Worm (Caenorhabditis elegans) whole organism, L2 larva: ENCODE data around the gene F44A2.7.

ENCODE experiments used
- F13H6.1 ChIP-seq: sonication (generic microtip); optimal IDR thresholded peaks from 2 replicates; lab custom pipeline; 2016; ENCODE audit warnings: missing genetic modification characterization, missing compliant biosample characterization
- R02D3.7 ChIP-seq: fragments of 150-350 bp; optimal IDR thresholded peaks from 2 replicates; lab custom pipeline; 2014; ENCODE audit warnings: missing biosample characterization, missing genetic modification characterization
- alr-1 ChIP-seq: fragments of 150-350 bp; optimal IDR thresholded peaks from 2 replicates; lab custom pipeline; 2014; ENCODE audit warnings: missing biosample characterization, missing genetic modification characterization
- aly-2 ChIP-seq: fragments of 150-350 bp; optimal IDR thresholded peaks from 2 replicates; lab custom pipeline; 2014; ENCODE audit warnings: missing biosample characterization, missing genetic modification characterization
- ama-1 ChIP-seq: fragments of 150-350 bp; optimal IDR thresholded peaks from 2 replicates; lab custom pipeline; 2018; ENCODE audit warnings: inconsistent platforms
- ceh-82 ChIP-seq: fragments of 150-350 bp; optimal IDR thresholded peaks from 2 replicates; lab custom pipeline; 2014; ENCODE audit warnings: missing biosample characterization, missing genetic modification characterization
- crh-2 ChIP-seq: sonication (generic microtip); optimal IDR thresholded peaks from 2 replicates; lab custom pipeline; 2017; ENCODE audit warnings: missing biosample characterization, missing genetic modification characterization
- dmd-4 ChIP-seq: sonication (generic microtip); optimal IDR thresholded peaks from 2 replicates; lab custom pipeline; 2017; ENCODE audit warnings: missing biosample characterization, missing genetic modification characterization
- elt-1 ChIP-seq: fragments of 150-350 bp; optimal IDR thresholded peaks from 2 replicates; lab custom pipeline; 2014; ENCODE audit warnings: missing biosample characterization, missing genetic modification characterization
- elt-3 ChIP-seq: sonication (generic microtip); optimal IDR thresholded peaks from 2 replicates; lab custom pipeline; 2017; ENCODE audit warnings: missing biosample characterization, missing genetic modification characterization
- fos-1 ChIP-seq: fragments of 150-350 bp; optimal IDR thresholded peaks from 2 replicates; lab custom pipeline; 2014; ENCODE audit warnings: missing biosample characterization, missing genetic modification characterization
- gmeb-1 ChIP-seq: fragments of 150-350 bp; optimal IDR thresholded peaks from 2 replicates; lab custom pipeline; 2014; ENCODE audit warnings: missing biosample characterization, missing genetic modification characterization
- lin-11 ChIP-seq: fragments of 150-350 bp; sonication (generic microtip); optimal IDR thresholded peaks from 2 replicates; lab custom pipeline; 2014; ENCODE audit warnings: missing biosample characterization, missing genetic modification characterization, inconsistent platforms, mixed read lengths
- lin-13 ChIP-seq: fragments of 150-350 bp; optimal IDR thresholded peaks from 2 replicates; lab custom pipeline; 2014; ENCODE audit warnings: missing biosample characterization, missing genetic modification reagents, missing genetic modification characterization
- mab-5 ChIP-seq: fragments of 150-350 bp; optimal IDR thresholded peaks from 2 replicates; lab custom pipeline; 2014; ENCODE audit warnings: missing biosample characterization, missing genetic modification characterization
- mbf-1 ChIP-seq: sonication (generic microtip); optimal IDR thresholded peaks from 2 replicates; lab custom pipeline; 2017; ENCODE audit warnings: missing biosample characterization, missing genetic modification characterization
- mdl-1 ChIP-seq, 2 experiments: fragments of 150-350 bp in 1 of 2; sonication (generic microtip) in 1 of 2; optimal IDR thresholded peaks; 2 replicates each; lab custom pipeline; 2017; ENCODE audit warnings: missing biosample characterization in 2 of 2, missing genetic modification characterization in 2 of 2
- nhr-11 ChIP-seq: fragments of 150-350 bp; optimal IDR thresholded peaks from 2 replicates; lab custom pipeline; 2014; ENCODE audit warnings: missing biosample characterization, missing genetic modification characterization
- nhr-12 ChIP-seq: fragments of 150-350 bp; optimal IDR thresholded peaks from 2 replicates; lab custom pipeline; 2014; ENCODE audit warnings: missing biosample characterization, missing genetic modification characterization
- nhr-129 ChIP-seq: fragments of 150-350 bp; optimal IDR thresholded peaks from 2 replicates; lab custom pipeline; 2014; ENCODE audit warnings: missing biosample characterization, missing genetic modification characterization
- nhr-21 ChIP-seq: fragments of 150-350 bp; optimal IDR thresholded peaks from 2 replicates; lab custom pipeline; 2014; ENCODE audit warnings: missing biosample characterization, missing genetic modification characterization
- nhr-23 ChIP-seq: fragments of 150-350 bp; optimal IDR thresholded peaks from 2 replicates; lab custom pipeline; 2014; ENCODE audit warnings: missing biosample characterization, missing genetic modification reagents, missing genetic modification characterization
- nhr-237 ChIP-seq: fragments of 150-350 bp; optimal IDR thresholded peaks from 2 replicates; lab custom pipeline; 2014; ENCODE audit warnings: missing biosample characterization, missing genetic modification characterization
- nhr-25 ChIP-seq: fragments of 150-350 bp; sonication (generic microtip); optimal IDR thresholded peaks from 3 replicates; lab custom pipeline; 2014; ENCODE audit warnings: missing biosample characterization, missing genetic modification characterization
- nhr-6 ChIP-seq: fragments of 150-350 bp; optimal IDR thresholded peaks from 2 replicates; lab custom pipeline; 2014; ENCODE audit warnings: missing biosample characterization, missing genetic modification characterization
- nhr-77 ChIP-seq: fragments of 150-350 bp; optimal IDR thresholded peaks from 2 replicates; lab custom pipeline; 2014; ENCODE audit warnings: missing biosample characterization, missing genetic modification characterization
- peb-1 ChIP-seq: fragments of 150-350 bp; optimal IDR thresholded peaks from 2 replicates; lab custom pipeline; 2014; ENCODE audit warnings: missing biosample characterization, missing genetic modification characterization
- sem-4 ChIP-seq: fragments of 150-350 bp; optimal IDR thresholded peaks from 2 replicates; lab custom pipeline; 2014; ENCODE audit warnings: missing biosample characterization, missing genetic modification reagents, missing genetic modification characterization
- sma-3 ChIP-seq: sonication (generic microtip); optimal IDR thresholded peaks from 2 replicates; lab custom pipeline; 2016; ENCODE audit warnings: missing genetic modification reagents, missing genetic modification characterization, missing compliant biosample characterization
- sma-9 ChIP-seq, 2 experiments: fragments of 150-350 bp in 1 of 2; sonication (generic microtip) in 1 of 2; optimal IDR thresholded peaks; 2 replicates each; lab custom pipeline; 2014 to 2016; ENCODE audit warnings: missing genetic modification characterization in 2 of 2, mild to moderate bottlenecking in 1 of 2, missing biosample characterization in 1 of 2, missing compliant biosample characterization in 1 of 2, missing genetic modification reagents in 1 of 2, moderate library complexity in 1 of 2
- unc-55 ChIP-seq: fragments of 150-350 bp; sonication (generic microtip); optimal IDR thresholded peaks from 3 replicates; lab custom pipeline; 2014; ENCODE audit warnings: missing biosample characterization, missing genetic modification reagents, missing genetic modification characterization
- ztf-1 ChIP-seq: fragments of 200-800 bp; sonication (Bioruptor generic); conservative IDR thresholded peaks from 2 replicates; pipeline ENCODE4 v1.3.6; 2022; ENCODE audit warnings: missing genetic modification characterization, missing compliant biosample characterization
- ztf-11 ChIP-seq: sonication (generic microtip); optimal IDR thresholded peaks from 2 replicates; lab custom pipeline; 2017; ENCODE audit warnings: missing biosample characterization, missing genetic modification characterization
- ztf-4 ChIP-seq: fragments of 150-350 bp; optimal IDR thresholded peaks from 2 replicates; lab custom pipeline; 2014; ENCODE audit warnings: missing biosample characterization, missing genetic modification characterization

Gene F44A2.7

ce11 chrV:9274127-9275042, 46.9 kb upstream of the F44A2.7 start:
- peak; percentile 22 for TF ChIP-seq nhr-129 (tag; lab: Kevin White, UChicago)
- no peak for TF ChIP-seq ama-1 (lab: Kevin White, UChicago)
- TF ChIP-seq mab-5 (tag; lab: Kevin White, UChicago), result peak; percentile 27
- TF ChIP-seq mbf-1 (tag; lab: Kevin White, UChicago), result no peak
- peak; percentile 15 for TF ChIP-seq elt-1
- no peak for TF ChIP-seq nhr-237 (tag; lab: Kevin White, UChicago)
- TF ChIP-seq mdl-1 (tag; optimal IDR thresholded peaks at IDR 0.05; lab: Kevin White, UChicago), result peak in 1 of 2 experiments; percentile 2
- peak; percentile 36 for TF ChIP-seq sma-3 (GFP tag; lab: Kevin White, UChicago)
- TF ChIP-seq nhr-6 (tag; lab: Kevin White, UChicago), result peak; percentile 17
- peak; percentile 69 for TF ChIP-seq sma-9 (GFP tag; optimal IDR thresholded peaks at IDR 0.05; lab: Kevin White, UChicago)
- TF ChIP-seq sma-9 (tag; optimal IDR thresholded peaks at IDR 0.05; lab: Kevin White, UChicago), result no peak
- TF ChIP-seq sem-4, result no peak
- no peak for TF ChIP-seq lin-13 (GFP tag; lab: Kevin White, UChicago)
- peak; percentile 35 for TF ChIP-seq nhr-21 (tag; lab: Kevin White, UChicago)
- peak; percentile 69 for TF ChIP-seq nhr-23

- no peak for TF ChIP-seq nhr-25 (tag; lab: Kevin White, UChicago)
- TF ChIP-seq nhr-12 (tag; lab: Kevin White, UChicago), result no peak
- no peak for TF ChIP-seq ztf-1 (GFP tag; lab: Robert Waterston, UW)
- no peak for TF ChIP-seq ztf-11 (tag; lab: Kevin White, UChicago)
- no peak for TF ChIP-seq ama-1 (lab: Kevin White, UChicago)
Measured at ce11 chrV:9282110-9282509, 39.2 kb upstream of the F44A2.7 start, which contains the start of gene hlh-10. Gene hlh-10, minus strand, starts transcription at chrV:9282210.

ce11 chrV:9283452-9283851, 37.8 kb upstream of the F44A2.7 start:
- TF ChIP-seq elt-3, result no peak
- no peak for TF ChIP-seq lin-11 (tag; lab: Kevin White, UChicago)
- no peak for TF ChIP-seq dmd-4
- no peak for TF ChIP-seq ama-1 (lab: Kevin White, UChicago)
- TF ChIP-seq ceh-82, result no peak
- TF ChIP-seq gmeb-1, result no peak
- TF ChIP-seq aly-2 (tag; lab: Kevin White, UChicago), result no peak
- TF ChIP-seq ztf-4 (tag; lab: Kevin White, UChicago), result no peak
- no peak for TF ChIP-seq nhr-11 (tag; lab: Kevin White, UChicago)
- no peak for TF ChIP-seq nhr-129 (tag; lab: Kevin White, UChicago)
- TF ChIP-seq fos-1 (tag; lab: Kevin White, UChicago), result no peak
- no peak for TF ChIP-seq unc-55 (GFP tag; lab: Kevin White, UChicago)

- TF ChIP-seq peb-1 (tag; lab: Kevin White, UChicago) (peak; percentile 17), elt-1 (no peak), elt-3 (no peak), ztf-1 (GFP tag; lab: Robert Waterston, UW) (no peak), crh-2 (tag; lab: Kevin White, UChicago) (no peak)
Measured at ce11 chrV:9287460-9287859, 33.8 kb upstream of the F44A2.7 start, which contains the start of gene lron-2. Gene lron-2, minus strand, starts transcription at chrV:9287560.

- TF ChIP-seq F13H6.1 (tag; lab: Kevin White, UChicago), result no peak
- TF ChIP-seq ama-1 (lab: Kevin White, UChicago), result no peak
- no peak for TF ChIP-seq R02D3.7 (tag; lab: Kevin White, UChicago)
- no peak for TF ChIP-seq elt-1
- TF ChIP-seq dmd-4, result no peak
- no peak for TF ChIP-seq ztf-1 (GFP tag; lab: Robert Waterston, UW)
- TF ChIP-seq elt-3, result no peak
- no peak for TF ChIP-seq nhr-12 (tag; lab: Kevin White, UChicago)
- no peak for TF ChIP-seq alr-1 (tag; lab: Kevin White, UChicago)
- no peak for TF ChIP-seq unc-55 (GFP tag; lab: Kevin White, UChicago)
- TF ChIP-seq ztf-11 (tag; lab: Kevin White, UChicago), result no peak
- TF ChIP-seq nhr-23, result no peak
- TF ChIP-seq ceh-82, result no peak
- no peak for TF ChIP-seq nhr-6 (tag; lab: Kevin White, UChicago)
- no peak for TF ChIP-seq aly-2 (tag; lab: Kevin White, UChicago)
- no peak for TF ChIP-seq mbf-1 (tag; lab: Kevin White, UChicago)
- no peak for TF ChIP-seq nhr-77 (tag; lab: Kevin White, UChicago)
Measured at ce11 chrV:9291919-9292318, 29.4 kb upstream of the F44A2.7 start, which contains the start of gene ZK682.7. Gene ZK682.7, minus strand, starts transcription at chrV:9292165.
